Worm (Caenorhabditis elegans) whole organism, young adult: ENCODE data around the gene Y45G12B.2.

Experiments
- F49E8.2 ChIP-seq: sonication (generic microtip); optimal IDR thresholded peaks from 3 replicates; lab custom pipeline; 2017; ENCODE audit warnings: missing genetic modification characterization, mild to moderate bottlenecking, missing compliant biosample characterization, antibody characterized with exemption, moderate library complexity; ENCODE audit not compliant: insufficient read depth
- egrh-3 ChIP-seq: fragments of 200-800 bp; sonication (Bioruptor generic); IDR thresholded peaks from 2 replicates; pipeline ENCODE4 v1.3.6; 2022; ENCODE audit warnings: missing genetic modification reagents, missing genetic modification characterization, missing compliant biosample characterization
- nfyb-1 ChIP-seq: fragments of 200-800 bp; sonication (Bioruptor generic); IDR thresholded peaks from 2 replicates; pipeline ENCODE4 v1.3.6; 2022; ENCODE audit warnings: missing genetic modification reagents, missing genetic modification characterization, missing compliant biosample characterization
- snpc-4 ChIP-seq, 5 experiments: fragments of 150-350 bp in 1 of 5; sonication (generic microtip) in 4 of 5; optimal IDR thresholded peaks; 2 replicates each; lab custom pipeline; 2014 to 2018; ENCODE audit warnings: missing genetic modification characterization in 5 of 5, missing biosample characterization in 3 of 5, antibody characterized with exemption in 2 of 5, mild to moderate bottlenecking in 2 of 5, missing compliant biosample characterization in 2 of 5, missing genotype in 2 of 5, moderate library complexity in 2 of 5, missing genetic modification reagents in 1 of 5

The Y45G12B.2 gene

DNA sequence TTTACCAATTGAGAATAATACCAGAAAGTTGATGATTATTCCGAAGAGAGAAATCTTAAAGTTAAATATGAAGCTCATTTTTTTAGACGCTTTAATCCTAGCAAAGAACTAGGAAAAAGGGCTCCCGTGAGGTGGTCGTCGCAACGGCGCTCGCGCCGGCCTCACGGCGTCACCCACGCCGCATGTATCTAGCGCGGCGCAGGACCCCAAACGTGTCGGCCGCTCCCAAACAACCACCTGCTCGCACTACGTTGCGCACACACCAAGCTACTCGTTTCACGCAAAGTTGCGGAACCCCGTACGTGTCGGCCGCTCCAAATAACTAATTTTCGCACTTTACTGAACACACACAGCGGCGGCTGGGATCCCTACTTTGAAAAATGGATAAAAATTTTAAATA is 51.8 kb downstream of the Y45G12B.2 start:
- TF ChIP-seq snpc-4 (GFP tag; optimal IDR thresholded peaks at IDR 0.05; lab: Kevin White, UChicago) (no peak), snpc-4 (tag; optimal IDR thresholded peaks at IDR 0.05; lab: Kevin White, UChicago) (peak in 1 of 4 experiments; percentile 71), nfyb-1 (GFP tag; lab: Robert Waterston, UW) (0 out of 2 replicates have a peak, but pooled peaks have one; percentile 28), egrh-3 (peak; percentile 65; the same call in 1 of the 2 replicates), F49E8.2 (tag; lab: Kevin White, UChicago) (no peak)
- TF ChIP-seq, all 124 proteins: peak for 3
